Fruit fly (Drosophila melanogaster) whole organism, embryonic: ENCODE results near the gene Ythdc1.

Experiments used
- Bteb2 ChIP-seq: fragments of 200-800 bp; sonication (Bioruptor generic); optimal IDR thresholded peaks from 2 replicates; lab custom pipeline; 2016; ENCODE audit warnings: missing biosample characterization, missing genetic modification characterization
- CG10274 ChIP-seq: fragments of 200-800 bp; sonication (Bioruptor generic); optimal IDR thresholded peaks from 3 replicates; lab custom pipeline; 2017; ENCODE audit warnings: missing biosample characterization, mild to moderate bottlenecking, missing genetic modification characterization
- CG10366 ChIP-seq: fragments of 200-800 bp; sonication (Bioruptor generic); IDR thresholded peaks from 2 replicates; pipeline ENCODE4 v1.3.6; 2022; ENCODE audit warnings: missing biosample characterization, missing genetic modification characterization
- CG10543 ChIP-seq: fragments of 200-800 bp; sonication (Bioruptor generic); optimal IDR thresholded peaks from 3 replicates; lab custom pipeline; 2017; ENCODE audit warnings: missing biosample characterization, mild to moderate bottlenecking, missing genetic modification characterization, moderate library complexity
- CG11504 ChIP-seq: fragments of 200-800 bp; sonication (Bioruptor generic); optimal IDR thresholded peaks from 3 replicates; lab custom pipeline; 2019; ENCODE audit warnings: missing biosample characterization, mild to moderate bottlenecking, missing genetic modification characterization, moderate library complexity
- CG12744 ChIP-seq: fragments of 200-800 bp; sonication (Bioruptor generic); optimal IDR thresholded peaks from 2 replicates; lab custom pipeline; 2016; ENCODE audit warnings: missing biosample characterization, missing genetic modification characterization
- CG12769 ChIP-seq: fragments of 200-800 bp; sonication (Bioruptor generic); optimal IDR thresholded peaks from 2 replicates; lab custom pipeline; 2019; ENCODE audit warnings: missing biosample characterization, mild to moderate bottlenecking, missing genetic modification characterization, moderate library complexity
- CG15269 ChIP-seq: fragments of 200-800 bp; sonication (Bioruptor generic); optimal IDR thresholded peaks from 2 replicates; lab custom pipeline; 2018; ENCODE audit warnings: missing biosample characterization, mild to moderate bottlenecking, missing genetic modification characterization, moderate library complexity
- CG15479 ChIP-seq: fragments of 200-800 bp; sonication (Bioruptor generic); optimal IDR thresholded peaks from 3 replicates; lab custom pipeline; 2019; ENCODE audit warnings: missing biosample characterization, mild to moderate bottlenecking, missing genetic modification characterization, moderate library complexity
- CG15514 ChIP-seq: fragments of 200-800 bp; sonication (Bioruptor generic); optimal IDR thresholded peaks from 3 replicates; lab custom pipeline; 2017; ENCODE audit warnings: missing biosample characterization, missing genetic modification characterization, mild to moderate bottlenecking, moderate library complexity, missing genetic modification reagents
- CG17359 ChIP-seq: fragments of 200-800 bp; sonication (Bioruptor generic); optimal IDR thresholded peaks from 3 replicates; lab custom pipeline; 2018; ENCODE audit warnings: missing biosample characterization, mild to moderate bottlenecking, missing genetic modification characterization, moderate library complexity
- CG2199 ChIP-seq: fragments of 200-800 bp; sonication (Bioruptor generic); IDR thresholded peaks from 3 replicates; pipeline ENCODE4 v1.3.6; 2022; ENCODE audit warnings: missing biosample characterization, missing genetic modification characterization
- CG2712 ChIP-seq: fragments of 200-800 bp; optimal IDR thresholded peaks from 3 replicates; lab custom pipeline; 2019; ENCODE audit warnings: missing biosample characterization, mild to moderate bottlenecking, missing genetic modification characterization, moderate library complexity
- CG3065 ChIP-seq: fragments of 200-800 bp; sonication (Bioruptor generic); optimal IDR thresholded peaks from 2 replicates; lab custom pipeline; 2016; ENCODE audit warnings: missing biosample characterization, missing genetic modification characterization
- CG4360 ChIP-seq: fragments of 200-800 bp; sonication (Bioruptor generic); IDR thresholded peaks from 2 replicates; pipeline ENCODE4 v1.3.6; 2022; ENCODE audit warnings: missing biosample characterization, missing genetic modification characterization
- CG5180 ChIP-seq: fragments of 200-800 bp; sonication (Bioruptor generic); optimal IDR thresholded peaks from 3 replicates; lab custom pipeline; 2017; ENCODE audit warnings: missing biosample characterization, missing genetic modification characterization, mild to moderate bottlenecking, moderate library complexity, missing genetic modification reagents
- CG7745 ChIP-seq: fragments of 200-800 bp; sonication (Bioruptor generic); optimal IDR thresholded peaks from 2 replicates; lab custom pipeline; 2018; ENCODE audit warnings: missing biosample characterization, mild to moderate bottlenecking, missing genetic modification characterization, moderate library complexity
- CG8089 ChIP-seq: fragments of 200-800 bp; sonication (Bioruptor generic); optimal IDR thresholded peaks from 3 replicates; lab custom pipeline; 2016; ENCODE audit warnings: missing biosample characterization, missing genetic modification characterization
- D ChIP-seq, 2 experiments: fragments of 200-800 bp in 1 of 2; fragments of >200 bp in 1 of 2; sonication (Bioruptor generic) in 1 of 2; optimal IDR thresholded peaks; 2 replicates in 1 of 2; 3 replicates in 1 of 2; lab custom pipeline; 2017; ENCODE audit warnings: mild to moderate bottlenecking in 1 of 2, missing biosample characterization in 1 of 2, missing genetic modification characterization in 1 of 2, missing genetic modification reagents in 1 of 2
- Dll ChIP-seq: fragments of 200-800 bp; sonication (Bioruptor generic); IDR thresholded peaks from 4 replicates; pipeline ENCODE4 v1.3.6; 2022; ENCODE audit warnings: missing biosample characterization, missing genetic modification characterization; ENCODE audit not compliant: partially characterized antibody
- Med ChIP-seq: fragments of 200-800 bp; sonication (Bioruptor generic); peaks from one replicate; lab custom pipeline; 2016; ENCODE audit warnings: missing biosample characterization, missing genetic modification characterization, mild to moderate bottlenecking, inconsistent platforms, moderate library complexity
- Spps ChIP-seq: fragments of 200-800 bp; sonication (Bioruptor generic); optimal IDR thresholded peaks from 2 replicates; lab custom pipeline; 2018; ENCODE audit warnings: missing biosample characterization, mild to moderate bottlenecking, missing genetic modification characterization
- Stat92E ChIP-seq, 3 experiments: fragments of >200 bp in 2 of 3; fragments of 200-800 bp in 1 of 3; sonication (Bioruptor generic) in 1 of 3; optimal IDR thresholded peaks; 2 replicates each; lab custom pipeline; 2017 to 2019; ENCODE audit warnings: missing biosample characterization in 3 of 3, missing genetic modification characterization in 3 of 3, mild to moderate bottlenecking in 1 of 3, moderate library complexity in 1 of 3
- Vsx1 ChIP-seq: fragments of 200-800 bp; sonication (Bioruptor generic); optimal IDR thresholded peaks from 2 replicates; lab custom pipeline; 2017; ENCODE audit warnings: missing biosample characterization, mild to moderate bottlenecking, missing genetic modification characterization, missing genetic modification reagents
- abd-A ChIP-seq: fragments of 200-800 bp; sonication (Bioruptor generic); optimal IDR thresholded peaks from 3 replicates; lab custom pipeline; 2019; ENCODE audit warnings: missing biosample characterization, mild to moderate bottlenecking, missing genetic modification characterization, moderate library complexity
- amos ChIP-seq: fragments of 200-800 bp; sonication (Bioruptor generic); IDR thresholded peaks from 2 replicates; pipeline ENCODE4 v1.3.6; 2022; ENCODE audit warnings: missing biosample characterization, missing genetic modification characterization; ENCODE audit not compliant: partially characterized antibody
- aop ChIP-seq: fragments of 200-800 bp; sonication (Bioruptor generic); IDR thresholded peaks from 2 replicates; pipeline ENCODE4 v1.3.6; 2022; ENCODE audit warnings: missing biosample characterization, missing genetic modification characterization
- chm ChIP-seq: fragments of 200-800 bp; sonication (Bioruptor generic); IDR thresholded peaks from 2 replicates; pipeline ENCODE4 v1.3.6; 2022; ENCODE audit warnings: missing biosample characterization, missing genetic modification characterization
- da ChIP-seq: fragments of 200-800 bp; sonication (Bioruptor generic); optimal IDR thresholded peaks from 2 replicates; lab custom pipeline; 2016; ENCODE audit warnings: missing biosample characterization, missing genetic modification characterization
- dan ChIP-seq: fragments of 200-800 bp; sonication (Bioruptor generic); IDR thresholded peaks from 2 replicates; pipeline ENCODE4 v1.3.6; 2022; ENCODE audit warnings: missing biosample characterization, missing genetic modification characterization
- dmrt11E ChIP-seq: fragments of 200-800 bp; sonication (Bioruptor generic); optimal IDR thresholded peaks from 3 replicates; lab custom pipeline; 2018; ENCODE audit warnings: missing biosample characterization, mild to moderate bottlenecking, missing genetic modification characterization, moderate library complexity
- grn ChIP-seq: fragments of 200-800 bp; sonication (Bioruptor generic); optimal IDR thresholded peaks from 3 replicates; lab custom pipeline; 2017; ENCODE audit warnings: missing biosample characterization, missing genetic modification characterization
- gsb ChIP-seq: fragments of 200-800 bp; sonication (Bioruptor generic); IDR thresholded peaks from 2 replicates; pipeline ENCODE4 v1.3.6; 2022; ENCODE audit warnings: missing biosample characterization, missing genetic modification characterization
- insv ChIP-seq, 2 experiments: fragments of 200-800 bp; sonication (Bioruptor generic); optimal IDR thresholded peaks; 3 replicates each; lab custom pipeline; 2016 to 2018; ENCODE audit warnings: missing biosample characterization in 2 of 2, missing genetic modification characterization in 2 of 2
- lola ChIP-seq, 3 experiments: fragments of >200 bp in 2 of 3; fragments of 200-800 bp in 1 of 3; sonication (Bioruptor generic) in 1 of 3; optimal IDR thresholded peaks; 2 replicates each; lab custom pipeline; 2017 to 2019; ENCODE audit warnings: missing biosample characterization in 3 of 3, missing genetic modification characterization in 3 of 3, mild to moderate bottlenecking in 1 of 3, moderate library complexity in 1 of 3
- maf-S ChIP-seq: fragments of 200-800 bp; sonication (Bioruptor generic); optimal IDR thresholded peaks from 2 replicates; lab custom pipeline; 2016; ENCODE audit warnings: missing biosample characterization, missing genetic modification characterization
- nau ChIP-seq: fragments of 200-800 bp; sonication (Bioruptor generic); optimal IDR thresholded peaks from 3 replicates; lab custom pipeline; 2017; ENCODE audit warnings: missing biosample characterization, mild to moderate bottlenecking, missing genetic modification characterization, missing genetic modification reagents
- odd ChIP-seq: fragments of 200-800 bp; sonication (Bioruptor generic); optimal IDR thresholded peaks from 2 replicates; lab custom pipeline; 2017; ENCODE audit warnings: missing biosample characterization, mild to moderate bottlenecking, missing genetic modification characterization
- pros ChIP-seq: fragments of 200-800 bp; sonication (Bioruptor generic); optimal IDR thresholded peaks from 3 replicates; lab custom pipeline; 2019; ENCODE audit warnings: missing biosample characterization, mild to moderate bottlenecking, missing genetic modification characterization, moderate library complexity
- sim ChIP-seq: fragments of 200-800 bp; sonication (Bioruptor generic); IDR thresholded peaks from 2 replicates; pipeline ENCODE4 v1.3.6; 2022; ENCODE audit warnings: missing biosample characterization, missing genetic modification characterization
- tll ChIP-seq, 2 experiments: fragments of 200-800 bp in 1 of 2; fragments of >200 bp in 1 of 2; sonication (Bioruptor generic) in 1 of 2; optimal IDR thresholded peaks; 2 replicates each; lab custom pipeline; 2017 to 2019; ENCODE audit warnings: missing biosample characterization in 2 of 2, missing genetic modification characterization in 2 of 2, mild to moderate bottlenecking in 1 of 2, moderate library complexity in 1 of 2
- twi ChIP-seq: fragments of 200-800 bp; optimal IDR thresholded peaks from 2 replicates; lab custom pipeline; 2019; ENCODE audit warnings: missing biosample characterization, mild to moderate bottlenecking, missing genetic modification characterization, moderate library complexity
- zen ChIP-seq: fragments of 200-800 bp; sonication (Bioruptor generic); optimal IDR thresholded peaks from 3 replicates; lab custom pipeline; 2018; ENCODE audit warnings: missing biosample characterization, mild to moderate bottlenecking, missing genetic modification characterization, moderate library complexity
- zf30C ChIP-seq: fragments of 200-800 bp; sonication (Bioruptor generic); optimal IDR thresholded peaks from 3 replicates; lab custom pipeline; 2018; ENCODE audit warnings: missing biosample characterization, mild to moderate bottlenecking, missing genetic modification characterization

Gene Ythdc1

DNA sequence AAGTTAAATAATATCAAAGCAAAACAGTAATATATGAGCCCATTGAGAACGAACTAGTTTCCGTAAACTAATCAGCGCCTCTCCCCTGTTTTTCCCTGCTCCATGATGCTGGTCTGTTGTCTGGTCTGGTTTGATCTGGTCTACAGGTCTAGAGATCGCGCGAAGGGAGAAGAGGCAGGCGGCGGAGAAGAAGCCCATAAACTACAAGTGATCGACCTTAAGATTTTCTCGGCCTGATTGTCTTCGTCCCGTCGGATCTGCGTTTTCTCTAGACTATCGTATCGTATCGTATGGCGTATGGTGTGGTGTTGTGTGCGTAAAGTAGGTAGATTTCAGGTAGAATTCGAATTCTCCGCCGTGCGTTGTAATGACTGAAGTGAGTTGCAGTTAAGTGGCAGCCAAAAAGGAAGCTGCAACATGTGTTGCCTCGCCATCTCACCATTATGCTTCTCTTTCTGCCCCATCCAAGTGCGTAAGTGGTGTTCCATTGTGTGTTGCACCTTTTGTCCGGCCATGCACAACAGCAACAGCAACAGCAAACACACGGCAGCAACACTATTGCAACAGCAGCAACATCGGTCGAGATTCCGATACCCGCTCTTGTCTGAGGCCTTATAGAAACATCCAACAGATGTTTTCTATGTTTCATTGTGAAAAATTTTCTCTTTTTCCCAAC lies 35.8 kb upstream of the Ythdc1 start (continued):
- 0 out of 2 replicates have a peak, but pooled peaks have one; percentile 22 for TF ChIP-seq amos (GFP tag; lab: Robert Waterston, UW)
- no peak for TF ChIP-seq CG12744
- no peak for TF ChIP-seq nau
- TF ChIP-seq Vsx1 (GFP tag; lab: Kevin White, UChicago): no peak
- peak in 1 of 2 experiments; percentile 5 for TF ChIP-seq insv (GFP tag; optimal IDR thresholded peaks at IDR 0.05; lab: Kevin White, UChicago)
- no peak for TF ChIP-seq CG17359 (tag; lab: Kevin White, UChicago)
- peak; percentile 86 for TF ChIP-seq CG15479 (GFP tag; lab: Kevin White, UChicago)
- TF ChIP-seq dan (GFP tag; lab: Robert Waterston, UW): no peak
- TF ChIP-seq CG2712 (tag; lab: Kevin White, UChicago): peak; percentile 6

DNA sequence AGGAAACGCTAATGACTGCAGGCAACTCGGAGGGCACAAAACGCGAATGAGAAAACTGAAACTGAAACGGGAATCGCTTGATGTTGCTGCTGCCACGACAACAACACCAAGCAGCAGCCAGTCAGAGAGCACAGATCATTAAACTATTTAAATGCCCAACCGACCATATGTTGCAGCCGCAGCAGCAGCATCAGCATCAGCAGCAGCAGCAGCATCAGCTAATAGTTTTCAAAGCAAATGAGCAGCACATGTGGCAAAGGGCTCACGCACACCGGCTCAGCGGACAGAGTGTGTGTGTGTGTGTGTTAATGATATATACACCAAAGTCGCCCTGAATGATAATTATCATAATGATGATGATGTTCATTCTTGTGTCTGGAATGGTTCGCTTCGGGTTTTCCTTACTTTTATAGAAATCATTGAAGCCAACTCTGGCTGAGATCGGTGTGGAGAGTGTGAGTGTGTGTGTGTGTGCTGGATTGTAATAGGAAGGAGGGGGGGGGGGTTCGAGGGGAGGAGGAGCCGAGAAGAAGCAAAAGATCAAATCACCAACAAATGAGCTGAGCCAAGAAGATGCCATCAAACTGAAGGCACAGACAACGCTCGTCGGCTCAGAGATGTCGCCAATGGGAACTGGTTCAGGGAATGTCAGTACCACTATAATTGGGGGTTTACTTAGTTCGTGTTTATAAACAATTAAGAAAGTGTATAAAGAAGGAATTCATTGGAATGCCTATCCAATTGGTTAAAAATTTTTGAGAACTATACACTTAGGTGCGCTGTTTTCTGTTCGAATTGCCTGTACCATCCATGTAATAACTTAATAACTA lies 35.0 kb upstream of the Ythdc1 start:
- TF ChIP-seq gsb (GFP tag; lab: Robert Waterston, UW) (no peak), Med (GFP tag; lab: Kevin White, UChicago) (peak; percentile 25), odd (GFP tag; lab: Kevin White, UChicago) (peak; percentile 22), CG15514 (GFP tag; lab: Kevin White, UChicago) (peak; percentile 93), CG2199 (GFP tag; lab: Robert Waterston, UW) (peak; percentile 66; the same call in 1 of the 3 replicates), CG11504 (peak; percentile 33), chm (GFP tag; lab: Robert Waterston, UW) (0 out of 2 replicates have a peak, but pooled peaks have one; percentile 31), dmrt11E (tag; lab: Kevin White, UChicago) (peak; percentile 32), CG10366 (no peak), maf-S (GFP tag; lab: Kevin White, UChicago) (no peak), CG15269 (tag; lab: Kevin White, UChicago) (no peak), Dll (GFP tag; lab: Robert Waterston, UW) (0 out of 4 replicates have a peak, but pooled peaks have one; percentile 34), zf30C (GFP tag; lab: Kevin White, UChicago) (peak; percentile 15), twi (tag; lab: Kevin White, UChicago) (peak; percentile 100), lola (GFP tag; optimal IDR thresholded peaks at IDR 0.05; lab: Kevin White, UChicago) (peak in 1 of 3 experiments; percentile 24), aop (GFP tag; lab: Robert Waterston, UW) (0 out of 2 replicates have a peak, but pooled peaks have one; percentile 31), tll (GFP tag; optimal IDR thresholded peaks at IDR 0.05; lab: Kevin White, UChicago) (peak in 1 of 2 experiments; percentile 71), abd-A (tag; lab: Kevin White, UChicago) (peak; percentile 59), CG10274 (GFP tag; lab: Kevin White, UChicago) (no peak), zen (tag; lab: Kevin White, UChicago) (peak; percentile 77), CG10543 (GFP tag; lab: Kevin White, UChicago) (no peak), CG5180 (no peak), Spps (tag; lab: Kevin White, UChicago) (no peak), Bteb2 (GFP tag; lab: Kevin White, UChicago) (no peak), grn (GFP tag; lab: Kevin White, UChicago) (peak; percentile 60), pros (peak; percentile 85), CG8089 (GFP tag; lab: Kevin White, UChicago) (no peak), CG12769 (tag; lab: Kevin White, UChicago) (peak; percentile 26), CG3065 (no peak), CG4360 (GFP tag; lab: Robert Waterston, UW) (peak; percentile 78), D (optimal IDR thresholded peaks at IDR 0.05; lab: Kevin White, UChicago) (peak; percentile 82), D (GFP tag; optimal IDR thresholded peaks at IDR 0.05; lab: Kevin White, UChicago) (no peak), sim (GFP tag; lab: Robert Waterston, UW) (no peak), CG7745 (peak; percentile 5), da (GFP tag; lab: Kevin White, UChicago) (no peak), Stat92E (GFP tag; optimal IDR thresholded peaks at IDR 0.05; lab: Kevin White, UChicago) (peak in 1 of 3 experiments; percentile 35)
